Fruit fly (Drosophila melanogaster): ENCODE measurements around the gene SdhD.

The SdhD gene

dm6 chr3R:23752728-23753127 is 7.7 kb downstream of the SdhD start, which contains the start of the genes RanBP3 and Rpt5 (continued):
- no peak for TF ChIP-seq CG8089 (GFP tag; optimal IDR thresholded peaks at IDR 0.05)
- peak; percentile 40 for TF ChIP-seq eyg (GFP tag; optimal IDR thresholded peaks at IDR 0.05)
- no peak for TF ChIP-seq fd96Cb (tag; optimal IDR thresholded peaks at IDR 0.05)
- peak; percentile 75 for TF ChIP-seq knrl (GFP tag; IDR thresholded peaks at IDR 0.05; ENCODE audit: partially characterized antibody)
- TF ChIP-seq CG8388 (GFP tag; optimal IDR thresholded peaks at IDR 0.05), result no peak
- peak; percentile 76 for TF ChIP-seq CG7963 (GFP tag; IDR thresholded peaks at IDR 0.05; ENCODE audit: partially characterized antibody)
- TF ChIP-seq Hey (tag; optimal IDR thresholded peaks at IDR 0.05), result no peak
- no peak for TF ChIP-seq lov (optimal IDR thresholded peaks at IDR 0.05)
- TF ChIP-seq lov (GFP tag; IDR thresholded peaks at IDR 0.05), result no peak
- TF ChIP-seq CG15514 (GFP tag; optimal IDR thresholded peaks at IDR 0.05), result peak; percentile 71
- TF ChIP-seq chif (GFP tag; optimal IDR thresholded peaks at IDR 0.05), result no peak
- TF ChIP-seq CG13424 (tag; optimal IDR thresholded peaks at IDR 0.05), result peak; percentile 10
- TF ChIP-seq PHDP (tag; optimal IDR thresholded peaks at IDR 0.05), result no peak
- TF ChIP-seq nau (GFP tag; optimal IDR thresholded peaks at IDR 0.05), result no peak
- TF ChIP-seq ash1 (GFP tag; optimal IDR thresholded peaks at IDR 0.05), result no peak
- TF ChIP-seq tx (GFP tag; optimal IDR thresholded peaks at IDR 0.05), result peak; percentile 44
- TF ChIP-seq Usf (GFP tag; optimal IDR thresholded peaks at IDR 0.05), result no peak
- TF ChIP-seq nerfin-2 (GFP tag; IDR thresholded peaks at IDR 0.05; ENCODE audit: partially characterized antibody), result peak; percentile 75
- no peak for TF ChIP-seq z (GFP tag; IDR thresholded peaks at IDR 0.05)
- TF ChIP-seq Antp (GFP tag; optimal IDR thresholded peaks at IDR 0.05), result peak; percentile 61
- TF ChIP-seq repo (GFP tag; optimal IDR thresholded peaks at IDR 0.05), result peak; percentile 18
- no peak for TF ChIP-seq CG2875 (GFP tag; optimal IDR thresholded peaks at IDR 0.05)
- peak; percentile 57 for TF ChIP-seq CG3281 (GFP tag; optimal IDR thresholded peaks at IDR 0.05)
- peak; percentile 6; the same call in 1 of the 3 replicates for TF ChIP-seq H15 (GFP tag; IDR thresholded peaks at IDR 0.05)
- peak; percentile 73 for TF ChIP-seq mam (GFP tag; optimal IDR thresholded peaks at IDR 0.05)
- TF ChIP-seq CG18011 (GFP tag; optimal IDR thresholded peaks at IDR 0.05), result peak; percentile 62
- peak; percentile 70 for TF ChIP-seq inv (GFP tag; IDR thresholded peaks at IDR 0.05; ENCODE audit: partially characterized antibody)
- TF ChIP-seq prd (optimal IDR thresholded peaks at IDR 0.05), result no peak
- TF ChIP-seq prd (GFP tag; IDR thresholded peaks at IDR 0.05), result peak; percentile 48; the same call in 2 of the 3 replicates
- peak; percentile 56 for TF ChIP-seq CG1647 (GFP tag; optimal IDR thresholded peaks at IDR 0.05)
- TF ChIP-seq dimm (GFP tag; IDR thresholded peaks at IDR 0.05), result no peak
- peak; percentile 10 for TF ChIP-seq az2 (GFP tag; optimal IDR thresholded peaks at IDR 0.05)
- peak; percentile 75; the same call in 2 of the 3 replicates for TF ChIP-seq ci (GFP tag; IDR thresholded peaks at IDR 0.05)
- TF ChIP-seq CG1603 (tag; optimal IDR thresholded peaks at IDR 0.05), result no peak
- peak; percentile 10 for TF ChIP-seq CG10147 (GFP tag; optimal IDR thresholded peaks at IDR 0.05)
- peak; percentile 61 for TF ChIP-seq CG30403 (GFP tag; optimal IDR thresholded peaks at IDR 0.05)
- TF ChIP-seq CG13775 (GFP tag; optimal IDR thresholded peaks at IDR 0.05), result no peak
- peak; percentile 0 for TF ChIP-seq CG10462 (GFP tag; optimal IDR thresholded peaks at IDR 0.05)
- no peak for TF ChIP-seq ATbp (GFP tag; optimal IDR thresholded peaks at IDR 0.05)
- no peak for TF ChIP-seq salm (tag; optimal IDR thresholded peaks at IDR 0.05)
- peak; percentile 42 for TF ChIP-seq kay (GFP tag; optimal IDR thresholded peaks at IDR 0.05)
- TF ChIP-seq CG6813 (GFP tag; optimal IDR thresholded peaks at IDR 0.05), result no peak
- no peak for TF ChIP-seq tio (GFP tag; optimal IDR thresholded peaks at IDR 0.05)
- peak; percentile 52 for TF ChIP-seq Side (GFP tag; optimal IDR thresholded peaks at IDR 0.05)
- TF ChIP-seq sim (GFP tag; IDR thresholded peaks at IDR 0.05), result no peak
- peak; percentile 55 for TF ChIP-seq CG7987 (GFP tag; optimal IDR thresholded peaks at IDR 0.05)
- TF ChIP-seq CG1832 (GFP tag; optimal IDR thresholded peaks at IDR 0.05), result no peak
- no peak for TF ChIP-seq sqz (GFP tag; optimal IDR thresholded peaks at IDR 0.05)
- TF ChIP-seq CG12071 (GFP tag; optimal IDR thresholded peaks at IDR 0.05), result no peak
- TF ChIP-seq wdn (GFP tag; IDR thresholded peaks at IDR 0.05), result peak; percentile 45; the same call in 1 of the 2 replicates
- no peak for TF ChIP-seq disco-r (GFP tag; optimal IDR thresholded peaks at IDR 0.05)

All from whole organism, embryonic.